Fruit fly (Drosophila melanogaster) whole organism, embryonic: ENCODE data around the gene CG12075.

Experiments
- ATbp ChIP-seq: fragments of 200-800 bp; sonication (Bioruptor generic); optimal IDR thresholded peaks from 2 replicates; lab custom pipeline; 2017; ENCODE audit warnings: missing biosample characterization, mild to moderate bottlenecking, missing genetic modification characterization, missing genetic modification reagents
- Ada2b ChIP-seq: fragments of 200-800 bp; sonication (Bioruptor generic); IDR thresholded peaks from 2 replicates; pipeline ENCODE4 v1.3.6; 2022; ENCODE audit warnings: missing biosample characterization, missing genetic modification characterization
- Adf1 ChIP-seq: fragments of 200-800 bp; sonication (Bioruptor generic); IDR thresholded peaks from 2 replicates; pipeline ENCODE4 v1.3.6; 2022; ENCODE audit warnings: missing biosample characterization, missing genetic modification characterization
- Antp ChIP-seq: fragments of 200-800 bp; sonication (Bioruptor generic); optimal IDR thresholded peaks from 3 replicates; lab custom pipeline; 2016; ENCODE audit warnings: missing biosample characterization, missing genetic modification characterization
- Atf-2 ChIP-seq: fragments of 200-800 bp; sonication (Bioruptor generic); optimal IDR thresholded peaks from 2 replicates; lab custom pipeline; 2016; ENCODE audit warnings: missing biosample characterization, missing genetic modification characterization
- CG17612 ChIP-seq: fragments of 200-800 bp; sonication (Bioruptor generic); IDR thresholded peaks from 2 replicates; pipeline ENCODE4 v1.3.6; 2022; ENCODE audit warnings: missing biosample characterization, missing genetic modification characterization
- CG17829 ChIP-seq: fragments of 200-800 bp; optimal IDR thresholded peaks from 2 replicates; lab custom pipeline; 2019; ENCODE audit warnings: missing biosample characterization, mild to moderate bottlenecking, missing genetic modification characterization, moderate library complexity
- CG3163 ChIP-seq: fragments of 200-800 bp; sonication (Bioruptor generic); optimal IDR thresholded peaks from 3 replicates; lab custom pipeline; 2016; ENCODE audit warnings: missing biosample characterization, missing genetic modification characterization
- CG3407 ChIP-seq: fragments of 200-800 bp; sonication (Bioruptor generic); optimal IDR thresholded peaks from 2 replicates; lab custom pipeline; 2018; ENCODE audit warnings: missing biosample characterization, mild to moderate bottlenecking, missing genetic modification characterization
- CG34224 ChIP-seq: fragments of 200-800 bp; sonication (Bioruptor generic); IDR thresholded peaks from 3 replicates; pipeline ENCODE4 v1.3.6; 2022; ENCODE audit warnings: missing biosample characterization, missing genetic modification characterization; ENCODE audit not compliant: partially characterized antibody
- CG4360 ChIP-seq: fragments of 200-800 bp; sonication (Bioruptor generic); IDR thresholded peaks from 2 replicates; pipeline ENCODE4 v1.3.6; 2022; ENCODE audit warnings: missing biosample characterization, missing genetic modification characterization
- CG4617 ChIP-seq: fragments of 200-800 bp; sonication (Bioruptor generic); optimal IDR thresholded peaks from 3 replicates; lab custom pipeline; 2016; ENCODE audit warnings: missing biosample characterization, missing genetic modification characterization, borderline replicate concordance
- CG4707 ChIP-seq: fragments of 200-800 bp; sonication (Bioruptor generic); optimal IDR thresholded peaks from 2 replicates; lab custom pipeline; 2018; ENCODE audit warnings: missing biosample characterization, mild to moderate bottlenecking, missing genetic modification characterization, moderate library complexity
- CG6254 ChIP-seq: fragments of 200-800 bp; sonication (Bioruptor generic); optimal IDR thresholded peaks from 3 replicates; lab custom pipeline; 2017; ENCODE audit warnings: mild to moderate bottlenecking, missing biosample characterization, missing genetic modification reagents, missing genetic modification characterization
- CG6813 ChIP-seq: fragments of 200-800 bp; sonication (Bioruptor generic); optimal IDR thresholded peaks from 2 replicates; lab custom pipeline; 2017; ENCODE audit warnings: missing biosample characterization, missing genetic modification characterization, mild to moderate bottlenecking, moderate library complexity, missing genetic modification reagents
- CG7556 ChIP-seq: fragments of 200-800 bp; sonication (Bioruptor generic); optimal IDR thresholded peaks from 2 replicates; lab custom pipeline; 2017; ENCODE audit warnings: missing biosample characterization, mild to moderate bottlenecking, missing genetic modification characterization
- CG8281 ChIP-seq: fragments of 200-800 bp; sonication (Bioruptor generic); optimal IDR thresholded peaks from 2 replicates; lab custom pipeline; 2018; ENCODE audit warnings: missing biosample characterization, mild to moderate bottlenecking, missing genetic modification characterization, moderate library complexity
- CG9876 ChIP-seq: fragments of 200-800 bp; sonication (Bioruptor generic); optimal IDR thresholded peaks from 2 replicates; lab custom pipeline; 2016; ENCODE audit warnings: missing biosample characterization, missing genetic modification characterization
- Camta ChIP-seq: fragments of 200-800 bp; sonication (Bioruptor generic); optimal IDR thresholded peaks from 2 replicates; lab custom pipeline; 2016; ENCODE audit warnings: missing biosample characterization, missing genetic modification characterization
- CrebB ChIP-seq: fragments of 200-800 bp; sonication (Bioruptor generic); optimal IDR thresholded peaks from 3 replicates; lab custom pipeline; 2018; ENCODE audit warnings: missing biosample characterization, mild to moderate bottlenecking, missing genetic modification characterization
- D ChIP-seq, 2 experiments: fragments of 200-800 bp in 1 of 2; fragments of >200 bp in 1 of 2; sonication (Bioruptor generic) in 1 of 2; optimal IDR thresholded peaks; 2 replicates in 1 of 2; 3 replicates in 1 of 2; lab custom pipeline; 2017; ENCODE audit warnings: mild to moderate bottlenecking in 1 of 2, missing biosample characterization in 1 of 2, missing genetic modification characterization in 1 of 2, missing genetic modification reagents in 1 of 2
- Dbx ChIP-seq: fragments of 200-800 bp; sonication (Bioruptor generic); IDR thresholded peaks from 3 replicates; pipeline ENCODE4 v1.3.6; 2022; ENCODE audit warnings: missing biosample characterization, missing genetic modification characterization
- Drgx ChIP-seq: fragments of 200-800 bp; sonication (Bioruptor generic); IDR thresholded peaks from 2 replicates; pipeline ENCODE4 v1.3.6; 2022; ENCODE audit warnings: missing biosample characterization, missing genetic modification characterization
- Hr3 ChIP-seq: fragments of 200-800 bp; sonication (Bioruptor generic); optimal IDR thresholded peaks from 3 replicates; lab custom pipeline; 2016; ENCODE audit warnings: missing biosample characterization, missing genetic modification characterization
- Mes4 ChIP-seq: fragments of 200-800 bp; sonication (Bioruptor generic); optimal IDR thresholded peaks from 2 replicates; lab custom pipeline; 2016; ENCODE audit warnings: missing biosample characterization, missing genetic modification characterization
- NfI ChIP-seq: fragments of 200-800 bp; sonication (Bioruptor generic); optimal IDR thresholded peaks from 3 replicates; lab custom pipeline; 2018; ENCODE audit warnings: missing biosample characterization, mild to moderate bottlenecking, missing genetic modification characterization, moderate library complexity
- Oaz ChIP-seq: fragments of 200-800 bp; sonication (Bioruptor generic); IDR thresholded peaks from 2 replicates; pipeline ENCODE4 v1.3.6; 2022; ENCODE audit warnings: missing biosample characterization, missing genetic modification characterization
- Six4 ChIP-seq: fragments of 200-800 bp; sonication (Bioruptor generic); optimal IDR thresholded peaks from 2 replicates; lab custom pipeline; 2016; ENCODE audit warnings: missing biosample characterization, missing genetic modification characterization
- Stat92E ChIP-seq, 3 experiments: fragments of >200 bp in 2 of 3; fragments of 200-800 bp in 1 of 3; sonication (Bioruptor generic) in 1 of 3; optimal IDR thresholded peaks; 2 replicates each; lab custom pipeline; 2017 to 2019; ENCODE audit warnings: missing biosample characterization in 3 of 3, missing genetic modification characterization in 3 of 3, mild to moderate bottlenecking in 1 of 3, moderate library complexity in 1 of 3
- Tbp ChIP-seq: fragments of >200 bp; optimal IDR thresholded peaks from 2 replicates; lab custom pipeline; 2018; ENCODE audit warnings: missing biosample characterization, missing genetic modification characterization
- Xbp1 ChIP-seq: fragments of 200-800 bp; sonication (Bioruptor generic); optimal IDR thresholded peaks from 3 replicates; lab custom pipeline; 2016; ENCODE audit warnings: missing biosample characterization, mild to moderate bottlenecking, missing genetic modification characterization
- cas ChIP-seq: fragments of 200-800 bp; sonication (Bioruptor generic); IDR thresholded peaks from 2 replicates; pipeline ENCODE4 v1.3.6; 2022; ENCODE audit warnings: missing biosample characterization, missing genetic modification characterization
- ci ChIP-seq: fragments of 200-800 bp; sonication (Bioruptor generic); IDR thresholded peaks from 3 replicates; pipeline ENCODE4 v1.3.6; 2022; ENCODE audit warnings: missing biosample characterization, missing genetic modification characterization
- cwo ChIP-seq: fragments of 200-800 bp; sonication (Bioruptor generic); optimal IDR thresholded peaks from 3 replicates; lab custom pipeline; 2017; ENCODE audit warnings: missing biosample characterization, missing genetic modification characterization, mild to moderate bottlenecking, moderate library complexity, missing genetic modification reagents
- disco-r ChIP-seq: fragments of 200-800 bp; sonication (Bioruptor generic); optimal IDR thresholded peaks from 2 replicates; lab custom pipeline; 2016; ENCODE audit warnings: missing biosample characterization, missing genetic modification characterization
- gro ChIP-seq: fragments of 200-800 bp; sonication (Bioruptor generic); optimal IDR thresholded peaks from 2 replicates; lab custom pipeline; 2016; ENCODE audit warnings: missing biosample characterization, missing genetic modification characterization
- kni ChIP-seq: fragments of 200-800 bp; sonication (Bioruptor generic); optimal IDR thresholded peaks from 3 replicates; lab custom pipeline; 2017; ENCODE audit warnings: mild to moderate bottlenecking, missing biosample characterization, missing genetic modification reagents, missing genetic modification characterization
- lab ChIP-seq: fragments of 200-800 bp; sonication (Bioruptor generic); optimal IDR thresholded peaks from 3 replicates; lab custom pipeline; 2017; ENCODE audit warnings: missing biosample characterization, missing genetic modification characterization, mild to moderate bottlenecking, moderate library complexity, missing genetic modification reagents
- maf-S ChIP-seq: fragments of 200-800 bp; sonication (Bioruptor generic); optimal IDR thresholded peaks from 2 replicates; lab custom pipeline; 2016; ENCODE audit warnings: missing biosample characterization, missing genetic modification characterization
- mirr ChIP-seq: fragments of 200-800 bp; sonication (Bioruptor generic); optimal IDR thresholded peaks from 3 replicates; lab custom pipeline; 2018; ENCODE audit warnings: missing biosample characterization, mild to moderate bottlenecking, missing genetic modification characterization
- pfk ChIP-seq: fragments of 200-800 bp; sonication (Bioruptor generic); optimal IDR thresholded peaks from 2 replicates; lab custom pipeline; 2018; ENCODE audit warnings: missing biosample characterization, mild to moderate bottlenecking, missing genetic modification characterization, moderate library complexity
- run ChIP-seq: fragments of 200-800 bp; sonication (Bioruptor generic); optimal IDR thresholded peaks from 3 replicates; lab custom pipeline; 2018; ENCODE audit warnings: missing biosample characterization, mild to moderate bottlenecking, missing genetic modification characterization
- shn ChIP-seq: fragments of 200-800 bp; sonication (Bioruptor generic); optimal IDR thresholded peaks from 3 replicates; lab custom pipeline; 2016; ENCODE audit warnings: missing biosample characterization, missing genetic modification characterization
- sqz ChIP-seq: fragments of 200-800 bp; sonication (Bioruptor generic); optimal IDR thresholded peaks from 3 replicates; lab custom pipeline; 2018; ENCODE audit warnings: missing biosample characterization, mild to moderate bottlenecking, missing genetic modification characterization
- ttk ChIP-seq: fragments of 200-800 bp; sonication (Bioruptor generic); IDR thresholded peaks from 2 replicates; pipeline ENCODE4 v2.1.2; 2022; ENCODE audit warnings: missing biosample characterization, missing genetic modification characterization
- unpg ChIP-seq: fragments of 200-800 bp; sonication (Bioruptor generic); optimal IDR thresholded peaks from 3 replicates; lab custom pipeline; 2018; ENCODE audit warnings: missing biosample characterization, mild to moderate bottlenecking, missing genetic modification characterization, moderate library complexity
- vnd ChIP-seq: fragments of 200-800 bp; sonication (Bioruptor generic); IDR thresholded peaks from 3 replicates; pipeline ENCODE4 v1.3.6; 2022; ENCODE audit warnings: missing biosample characterization, missing genetic modification characterization; ENCODE audit not compliant: partially characterized antibody

CG12075 gene

DNA sequence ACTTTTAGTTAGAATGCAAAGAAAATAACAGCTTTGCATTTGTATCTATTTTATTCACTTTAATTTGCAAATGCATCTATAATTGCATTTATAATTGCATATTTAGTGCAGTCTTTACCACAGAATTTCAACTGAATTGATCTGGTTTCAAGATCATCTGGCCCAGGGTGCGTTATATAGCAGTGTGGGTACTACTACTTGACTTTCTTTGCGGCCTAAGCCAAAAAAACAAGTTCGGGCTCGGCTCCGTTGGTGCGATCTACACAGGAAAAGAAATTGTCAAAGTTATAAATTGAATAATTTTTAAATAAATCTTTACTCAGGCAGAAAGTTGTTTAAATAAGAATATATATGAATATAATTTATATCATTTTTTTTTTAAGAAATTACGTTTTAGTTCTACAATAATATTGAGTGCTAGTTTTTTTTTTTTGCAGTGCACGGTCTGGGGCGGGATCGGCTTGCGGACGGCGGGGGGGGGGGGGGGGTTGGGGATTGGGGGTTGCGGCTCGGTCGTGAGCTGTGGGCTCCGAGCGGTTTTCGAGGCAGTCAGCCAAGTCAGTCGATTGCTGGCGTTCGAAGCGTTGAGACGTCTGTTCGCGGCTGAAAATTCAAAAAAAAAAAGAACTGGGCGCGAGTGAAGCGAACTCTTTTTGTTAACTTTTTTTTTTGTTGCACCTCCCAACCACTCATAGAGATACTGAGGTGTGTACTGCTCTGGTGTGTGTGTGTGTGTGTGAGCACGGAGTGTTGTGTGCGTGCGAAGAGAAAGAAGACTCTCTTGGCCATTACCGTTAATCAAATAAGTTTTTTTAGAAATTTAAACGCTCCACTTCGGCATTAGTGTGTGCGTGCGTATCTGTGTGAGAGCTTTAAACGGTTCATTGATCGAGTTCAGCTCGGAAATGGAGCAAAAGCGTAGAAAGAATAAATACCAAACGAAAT lies 25.7 kb downstream of the CG12075 start (continued):
- TF ChIP-seq Hr3 (peak; percentile 71), CG17612 (GFP tag; lab: Robert Waterston, UW) (peak; percentile 41), cwo (GFP tag; lab: Kevin White, UChicago) (peak; percentile 77), CG4617 (peak; percentile 5), CG3407 (GFP tag; lab: Kevin White, UChicago) (peak; percentile 63), Antp (peak; percentile 4), Atf-2 (GFP tag; lab: Kevin White, UChicago) (peak; percentile 48), NfI (GFP tag; lab: Kevin White, UChicago) (peak; percentile 80), CG9876 (no peak), CG8281 (peak; percentile 68), Dbx (peak; percentile 84), ATbp (GFP tag; lab: Kevin White, UChicago) (peak; percentile 80), ttk (GFP tag; lab: Robert Waterston, UW) (peak; percentile 88), CG7556 (GFP tag; lab: Kevin White, UChicago) (peak; percentile 84), unpg (peak; percentile 86), vnd (GFP tag; lab: Robert Waterston, UW) (0 out of 3 replicates have a peak, but pooled peaks have one; percentile 43), sqz (GFP tag; lab: Kevin White, UChicago) (peak; percentile 95), Six4 (GFP tag; lab: Kevin White, UChicago) (peak; percentile 64), Stat92E (GFP tag; optimal IDR thresholded peaks at IDR 0.05; lab: Kevin White, UChicago) (peak in 1 of 3 experiments; percentile 37), kni (GFP tag; lab: Kevin White, UChicago) (peak; percentile 59), gro (GFP tag; lab: Kevin White, UChicago) (no peak), CG17829 (tag; lab: Kevin White, UChicago) (peak; percentile 75), mirr (no peak), lab (GFP tag; lab: Kevin White, UChicago) (peak; percentile 90), ci (GFP tag; lab: Robert Waterston, UW) (peak; percentile 92), Oaz (GFP tag; lab: Robert Waterston, UW) (peak; percentile 72), shn (GFP tag; lab: Kevin White, UChicago) (peak; percentile 30), CG4360 (GFP tag; lab: Robert Waterston, UW) (0 out of 2 replicates have a peak, but pooled peaks have one; percentile 9), pfk (GFP tag; lab: Kevin White, UChicago) (no peak), CG6254 (peak; percentile 66), D (optimal IDR thresholded peaks at IDR 0.05; lab: Kevin White, UChicago) (no peak), D (GFP tag; optimal IDR thresholded peaks at IDR 0.05; lab: Kevin White, UChicago) (peak; percentile 63), Tbp (no peak), disco-r (GFP tag; lab: Kevin White, UChicago) (no peak), Camta (GFP tag; lab: Kevin White, UChicago) (peak; percentile 20), Drgx (GFP tag; lab: Robert Waterston, UW) (peak; percentile 89), CG34224 (no peak), run (tag; lab: Kevin White, UChicago) (peak; percentile 68), CrebB (tag; lab: Kevin White, UChicago) (peak; percentile 54), CG4707 (GFP tag; lab: Kevin White, UChicago) (peak; percentile 32), CG6813 (GFP tag; lab: Kevin White, UChicago) (peak; percentile 77), maf-S (peak; percentile 24), Xbp1 (GFP tag; lab: Kevin White, UChicago) (peak; percentile 62), Ada2b (peak; percentile 68), cas (peak; percentile 38; the same call in 1 of the 2 replicates), Mes4 (no peak), CG3163 (GFP tag; lab: Kevin White, UChicago) (peak; percentile 60), Adf1 (GFP tag; lab: Robert Waterston, UW) (peak; percentile 34; the same call in 1 of the 2 replicates)
